Worm (Caenorhabditis elegans) whole organism, L1 larva: ENCODE data around the gene Y53C12A.11.
A peak's percentile ranks its signal among the peaks of the same experiment; 100 is the strongest.

Experiments
- C04F5.9 ChIP-seq: sonication (generic microtip); optimal IDR thresholded peaks from 2 replicates; lab custom pipeline; 2016; ENCODE audit warnings: missing genetic modification characterization, missing compliant biosample characterization
- C16A3.4 ChIP-seq: fragments of 150-350 bp; optimal IDR thresholded peaks from 2 replicates; lab custom pipeline; 2014; ENCODE audit warnings: missing biosample characterization, missing genetic modification characterization
- C34B4.2 ChIP-seq: sonication (generic microtip); optimal IDR thresholded peaks from 2 replicates; lab custom pipeline; 2017; ENCODE audit warnings: mild to moderate bottlenecking, missing genetic modification characterization, missing compliant biosample characterization
- F16B12.6 ChIP-seq: fragments of 150-350 bp; optimal IDR thresholded peaks from 2 replicates; lab custom pipeline; 2014; ENCODE audit warnings: missing biosample characterization, missing genetic modification characterization
- aha-1 ChIP-seq: fragments of 150-350 bp; optimal IDR thresholded peaks from 2 replicates; lab custom pipeline; 2014; ENCODE audit warnings: missing biosample characterization, missing genetic modification characterization
- aly-2 ChIP-seq: fragments of 150-350 bp; optimal IDR thresholded peaks from 2 replicates; lab custom pipeline; 2014; ENCODE audit warnings: missing biosample characterization, missing genetic modification characterization
- ama-1 ChIP-seq: fragments of 150-350 bp; optimal IDR thresholded peaks from 2 replicates; lab custom pipeline; 2014
- blmp-1 ChIP-seq: fragments of 150-350 bp; optimal IDR thresholded peaks from 2 replicates; lab custom pipeline; 2014; ENCODE audit warnings: missing biosample characterization, missing genetic modification characterization
- ceh-63 ChIP-seq: fragments of 200-800 bp; sonication (Bioruptor generic); optimal IDR thresholded peaks from 2 replicates; lab custom pipeline; 2018; ENCODE audit warnings: mild to moderate bottlenecking, missing genetic modification characterization, missing compliant biosample characterization
- ceh-8 ChIP-seq: fragments of 200-800 bp; sonication (Bioruptor generic); optimal IDR thresholded peaks from 2 replicates; lab custom pipeline; 2018; ENCODE audit warnings: mild to moderate bottlenecking, missing genetic modification characterization, moderate library complexity, missing compliant biosample characterization
- ceh-82 ChIP-seq, 3 experiments: fragments of 150-350 bp in 1 of 3; sonication (generic microtip) in 2 of 3; optimal IDR thresholded peaks; 2 replicates each; lab custom pipeline; 2014 to 2017; ENCODE audit warnings: missing biosample characterization in 3 of 3, missing genetic modification characterization in 3 of 3
- ceh-88 ChIP-seq: fragments of 200-800 bp; sonication (Bioruptor generic); IDR thresholded peaks from 2 replicates; pipeline ENCODE4 v1.3.6; 2022; ENCODE audit warnings: missing genetic modification characterization, missing compliant biosample characterization
- ceh-90 ChIP-seq: sonication (generic microtip); optimal IDR thresholded peaks from 2 replicates; lab custom pipeline; 2016; ENCODE audit warnings: missing genetic modification characterization, missing compliant biosample characterization
- ces-1 ChIP-seq: fragments of 150-350 bp; optimal IDR thresholded peaks from 2 replicates; lab custom pipeline; 2014; ENCODE audit warnings: missing biosample characterization, missing genetic modification reagents, missing genetic modification characterization
- dpl-1 ChIP-seq, 3 experiments: fragments of 150-350 bp in 2 of 3; sonication (generic microtip) in 1 of 3; optimal IDR thresholded peaks; 2 replicates each; lab custom pipeline; 2014 to 2017; ENCODE audit warnings: missing biosample characterization in 3 of 3, missing genetic modification characterization in 3 of 3, missing genetic modification reagents in 3 of 3
- dsc-1 ChIP-seq: sonication (generic microtip); optimal IDR thresholded peaks from 2 replicates; lab custom pipeline; 2016; ENCODE audit warnings: mild to moderate bottlenecking, missing genetic modification characterization, missing compliant biosample characterization
- elt-2 ChIP-seq: sonication (generic microtip); optimal IDR thresholded peaks from 2 replicates; lab custom pipeline; 2016; ENCODE audit warnings: missing genetic modification characterization, mild to moderate bottlenecking, inconsistent platforms, missing compliant biosample characterization, missing genetic modification reagents
- fkh-10 ChIP-seq: sonication (generic microtip); optimal IDR thresholded peaks from 2 replicates; lab custom pipeline; 2017; ENCODE audit warnings: missing biosample characterization, missing genetic modification reagents, missing genetic modification characterization
- fkh-8 ChIP-seq: sonication (generic microtip); optimal IDR thresholded peaks from 2 replicates; lab custom pipeline; 2016; ENCODE audit warnings: mild to moderate bottlenecking, missing genetic modification characterization, missing compliant biosample characterization
- fos-1 ChIP-seq: fragments of 150-350 bp; optimal IDR thresholded peaks from 2 replicates; lab custom pipeline; 2014; ENCODE audit warnings: missing biosample characterization, missing genetic modification characterization
- lin-13 ChIP-seq: fragments of 150-350 bp; optimal IDR thresholded peaks from 2 replicates; lab custom pipeline; 2014; ENCODE audit warnings: missing biosample characterization, missing genetic modification reagents, missing genetic modification characterization
- lin-14 ChIP-seq: fragments of 200-800 bp; sonication (Bioruptor generic); optimal IDR thresholded peaks from 2 replicates; lab custom pipeline; 2018; ENCODE audit warnings: mild to moderate bottlenecking, missing genetic modification characterization, moderate library complexity, missing compliant biosample characterization
- lin-15B ChIP-seq: fragments of 150-350 bp; sonication (generic microtip); optimal IDR thresholded peaks from 3 replicates; lab custom pipeline; 2014; ENCODE audit warnings: missing biosample characterization, missing genetic modification characterization
- lin-35 ChIP-seq, 2 experiments: fragments of 150-350 bp; optimal IDR thresholded peaks; 2 replicates each; lab custom pipeline; 2014; ENCODE audit warnings: missing biosample characterization in 2 of 2, missing genetic modification characterization in 2 of 2, missing genetic modification reagents in 2 of 2
- lin-39 ChIP-seq: fragments of 150-350 bp; optimal IDR thresholded peaks from 2 replicates; lab custom pipeline; 2014; ENCODE audit warnings: missing biosample characterization, missing genetic modification reagents, missing genetic modification characterization
- lir-3 ChIP-seq: sonication (generic microtip); optimal IDR thresholded peaks from 2 replicates; lab custom pipeline; 2016; ENCODE audit warnings: mild to moderate bottlenecking, missing genetic modification characterization, moderate library complexity, missing compliant biosample characterization; ENCODE audit not compliant: poor library complexity
- lsy-2 ChIP-seq, 2 experiments: fragments of 150-350 bp; optimal IDR thresholded peaks; 2 replicates each; lab custom pipeline; 2014; ENCODE audit warnings: missing biosample characterization in 2 of 2, missing genetic modification characterization in 2 of 2
- mab-9 ChIP-seq: fragments of 200-800 bp; sonication (Bioruptor generic); IDR thresholded peaks from 2 replicates; pipeline ENCODE4 v1.3.6; 2022; ENCODE audit warnings: missing genetic modification reagents, missing genetic modification characterization, missing compliant biosample characterization
- mef-2 ChIP-seq: fragments of 150-350 bp; optimal IDR thresholded peaks from 2 replicates; lab custom pipeline; 2014; ENCODE audit warnings: missing biosample characterization, missing genetic modification characterization
- nhr-11 ChIP-seq: fragments of 150-350 bp; optimal IDR thresholded peaks from 2 replicates; lab custom pipeline; 2014; ENCODE audit warnings: missing biosample characterization, missing genetic modification characterization
- nhr-19 ChIP-seq: fragments of 200-800 bp; sonication (Bioruptor generic); conservative IDR thresholded peaks from 2 replicates; pipeline ENCODE4 v1.3.6; 2022; ENCODE audit warnings: missing genetic modification characterization, missing compliant biosample characterization
- nhr-237 ChIP-seq: fragments of 150-350 bp; optimal IDR thresholded peaks from 2 replicates; lab custom pipeline; 2014; ENCODE audit warnings: missing biosample characterization, missing genetic modification characterization
- nhr-28 ChIP-seq: fragments of 150-350 bp; optimal IDR thresholded peaks from 2 replicates; lab custom pipeline; 2014; ENCODE audit warnings: missing biosample characterization, missing genetic modification characterization
- nhr-47 ChIP-seq: sonication (generic microtip); optimal IDR thresholded peaks from 2 replicates; lab custom pipeline; 2016; ENCODE audit warnings: mild to moderate bottlenecking, missing genetic modification characterization, moderate library complexity, missing compliant biosample characterization
- nhr-76 ChIP-seq: sonication (generic microtip); optimal IDR thresholded peaks from 2 replicates; lab custom pipeline; 2017; ENCODE audit warnings: missing biosample characterization, missing genetic modification characterization
- nhr-77 ChIP-seq: fragments of 150-350 bp; optimal IDR thresholded peaks from 2 replicates; lab custom pipeline; 2014; ENCODE audit warnings: missing biosample characterization, missing genetic modification characterization
- nhr-84 ChIP-seq: sonication (generic microtip); optimal IDR thresholded peaks from 2 replicates; lab custom pipeline; 2017; ENCODE audit warnings: missing biosample characterization, missing genetic modification characterization
- rnt-1 ChIP-seq: sonication (generic microtip); optimal IDR thresholded peaks from 2 replicates; lab custom pipeline; 2016; ENCODE audit warnings: mild to moderate bottlenecking, missing genetic modification characterization, moderate library complexity, missing compliant biosample characterization
- skn-1 ChIP-seq: fragments of 150-350 bp; optimal IDR thresholded peaks from 2 replicates; lab custom pipeline; 2014; ENCODE audit warnings: missing biosample characterization, missing genetic modification characterization
- snpc-4 ChIP-seq: fragments of 150-350 bp; optimal IDR thresholded peaks from 2 replicates; lab custom pipeline; 2014; ENCODE audit warnings: missing biosample characterization, missing genetic modification characterization
- snu-23 ChIP-seq: sonication (generic microtip); optimal IDR thresholded peaks from 2 replicates; lab custom pipeline; 2016; ENCODE audit warnings: missing genetic modification characterization, missing compliant biosample characterization
- sox-4 ChIP-seq: sonication (generic microtip); optimal IDR thresholded peaks from 2 replicates; lab custom pipeline; 2016; ENCODE audit warnings: missing genetic modification characterization, missing compliant biosample characterization
- sptf-1 ChIP-seq: fragments of 150-350 bp; optimal IDR thresholded peaks from 2 replicates; lab custom pipeline; 2014; ENCODE audit warnings: missing biosample characterization, missing genetic modification characterization
- sup-37 ChIP-seq: fragments of 200-800 bp; sonication (Bioruptor generic); optimal IDR thresholded peaks from 2 replicates; lab custom pipeline; 2018; ENCODE audit warnings: mild to moderate bottlenecking, missing genetic modification characterization, missing compliant biosample characterization
- unc-130 ChIP-seq: fragments of 150-350 bp; optimal IDR thresholded peaks from 2 replicates; lab custom pipeline; 2017; ENCODE audit warnings: missing biosample characterization, missing genetic modification characterization, inconsistent platforms
- unc-30 ChIP-seq: sonication (generic microtip); optimal IDR thresholded peaks from 2 replicates; lab custom pipeline; 2017; ENCODE audit warnings: missing biosample characterization, missing genetic modification characterization
- zag-1 ChIP-seq: fragments of 150-350 bp; optimal IDR thresholded peaks from 2 replicates; lab custom pipeline; 2014; ENCODE audit warnings: missing biosample characterization, missing genetic modification characterization
- zip-4 ChIP-seq: fragments of 200-800 bp; sonication (Bioruptor generic); optimal IDR thresholded peaks from 2 replicates; lab custom pipeline; 2018; ENCODE audit warnings: mild to moderate bottlenecking, missing genetic modification characterization, moderate library complexity, missing compliant biosample characterization
- ztf-11 ChIP-seq, 2 experiments: sonication (generic microtip); optimal IDR thresholded peaks; 2 replicates each; lab custom pipeline; 2016 to 2017; ENCODE audit warnings: missing genetic modification characterization in 2 of 2, missing biosample characterization in 1 of 2, missing compliant biosample characterization in 1 of 2
- ztf-4 ChIP-seq: fragments of 150-350 bp; optimal IDR thresholded peaks from 2 replicates; lab custom pipeline; 2014; ENCODE audit warnings: missing biosample characterization, missing genetic modification characterization

Y53C12A.11 gene

ce11 chrII:9717904-9718303 is 594 bp downstream of the Y53C12A.11 start, which contains the start of gene Y53C12A.6:
Gene Y53C12A.6 (minus strand): TSS chrII:9718004.
- TF ChIP-seq lin-13 (GFP tag; lab: Kevin White, UChicago) (no peak), lsy-2 (tag; optimal IDR thresholded peaks at IDR 0.05; lab: Kevin White, UChicago) (no peak), dsc-1 (tag; lab: Kevin White, UChicago) (no peak), skn-1 (tag; lab: Kevin White, UChicago) (no peak), blmp-1 (tag; lab: Kevin White, UChicago) (no peak), lir-3 (tag; lab: Kevin White, UChicago) (no peak)

ce11 chrII:9716417-9717039 is 2.0 kb downstream of the Y53C12A.11 start, which contains the start of gene wee-1.3:
Gene wee-1.3 (minus strand): TSS chrII:9716467.
- TF ChIP-seq snpc-4 (tag; lab: Kevin White, UChicago): peak; percentile 65
- TF ChIP-seq lin-13 (GFP tag; lab: Kevin White, UChicago): peak; percentile 81
- peak; percentile 99 to 100 (median 99) for TF ChIP-seq dpl-1 (GFP tag; optimal IDR thresholded peaks at IDR 0.05; lab: Kevin White, UChicago)
- peak; percentile 79 for TF ChIP-seq nhr-19
- TF ChIP-seq lir-3 (tag; lab: Kevin White, UChicago): peak; percentile 58
- peak; percentile 50 for TF ChIP-seq nhr-237 (tag; lab: Kevin White, UChicago)
- peak; percentile 75 for TF ChIP-seq fkh-8 (tag; lab: Kevin White, UChicago)
- TF ChIP-seq mef-2 (tag; lab: Kevin White, UChicago): peak; percentile 30
- TF ChIP-seq C16A3.4 (tag; lab: Kevin White, UChicago): peak; percentile 91
- no peak for TF ChIP-seq sptf-1 (tag; lab: Kevin White, UChicago)
- peak; percentile 60 for TF ChIP-seq nhr-11 (tag; lab: Kevin White, UChicago)
- peak; percentile 77 for TF ChIP-seq aly-2
- peak; percentile 77 for TF ChIP-seq blmp-1 (tag; lab: Kevin White, UChicago)
- no peak for TF ChIP-seq aha-1
- peak; percentile 88 for TF ChIP-seq snu-23 (GFP tag; lab: Kevin White, UChicago)
- TF ChIP-seq mab-9 (GFP tag; lab: Robert Waterston, UW): peak; percentile 60; the same call in 1 of the 2 replicates
- no peak for TF ChIP-seq ama-1 (lab: Kevin White, UChicago)
- TF ChIP-seq nhr-76 (tag; lab: Kevin White, UChicago): no peak
- TF ChIP-seq ztf-11 (tag; optimal IDR thresholded peaks at IDR 0.05; lab: Kevin White, UChicago): peak in 1 of 2 experiments; percentile 51
- TF ChIP-seq nhr-47 (tag; lab: Kevin White, UChicago): peak; percentile 88
- peak; percentile 99 for TF ChIP-seq F16B12.6 (tag; lab: Kevin White, UChicago)
- TF ChIP-seq ztf-4 (tag; lab: Kevin White, UChicago): peak; percentile 35
- no peak for TF ChIP-seq ceh-88 (GFP tag; lab: Robert Waterston, UW)
- TF ChIP-seq sup-37 (GFP tag; lab: Kevin White, UChicago): no peak
- TF ChIP-seq lin-15B: peak; percentile 73
- TF ChIP-seq C34B4.2 (tag; lab: Kevin White, UChicago): no peak
- peak; percentile 48 for TF ChIP-seq ceh-8 (GFP tag; lab: Kevin White, UChicago)
- TF ChIP-seq lsy-2 (tag; optimal IDR thresholded peaks at IDR 0.05; lab: Kevin White, UChicago): peak; percentile 92 to 95
- TF ChIP-seq sox-4 (tag; lab: Kevin White, UChicago): peak; percentile 21
- peak; percentile 37 for TF ChIP-seq fos-1 (tag; lab: Kevin White, UChicago)
- peak; percentile 76 for TF ChIP-seq lin-14 (GFP tag; lab: Kevin White, UChicago)
- TF ChIP-seq fkh-10 (GFP tag; lab: Kevin White, UChicago): no peak
- peak; percentile 90 for TF ChIP-seq rnt-1 (tag; lab: Kevin White, UChicago)
- peak; percentile 83 for TF ChIP-seq nhr-77
- peak; percentile 81 for TF ChIP-seq C04F5.9
- TF ChIP-seq elt-2 (tag; lab: Kevin White, UChicago): peak; percentile 7
- TF ChIP-seq zip-4 (GFP tag; lab: Kevin White, UChicago): peak; percentile 29
- TF ChIP-seq zag-1 (tag; lab: Kevin White, UChicago): no peak
- no peak for TF ChIP-seq ceh-90 (tag; lab: Kevin White, UChicago)
- TF ChIP-seq lin-39 (tag; lab: Kevin White, UChicago): peak; percentile 58
- TF ChIP-seq nhr-28 (tag; lab: Kevin White, UChicago): no peak
- no peak for TF ChIP-seq unc-30
- no peak for TF ChIP-seq nhr-84 (tag; lab: Kevin White, UChicago)
- TF ChIP-seq ceh-82 (tag; optimal IDR thresholded peaks at IDR 0.05; lab: Kevin White, UChicago): peak; percentile 66 to 89 (median 69)
- TF ChIP-seq ceh-63 (GFP tag; lab: Kevin White, UChicago): no peak
- no peak for TF ChIP-seq ces-1 (GFP tag; lab: Kevin White, UChicago)
- peak; percentile 83 for TF ChIP-seq unc-130 (tag; lab: Kevin White, UChicago)
- peak; percentile 99 to 100 for TF ChIP-seq lin-35 (GFP tag; optimal IDR thresholded peaks at IDR 0.05; lab: Kevin White, UChicago)
